Fruit fly (Drosophila melanogaster): Measurements from ENCODE around the gene cnc.

DNA sequence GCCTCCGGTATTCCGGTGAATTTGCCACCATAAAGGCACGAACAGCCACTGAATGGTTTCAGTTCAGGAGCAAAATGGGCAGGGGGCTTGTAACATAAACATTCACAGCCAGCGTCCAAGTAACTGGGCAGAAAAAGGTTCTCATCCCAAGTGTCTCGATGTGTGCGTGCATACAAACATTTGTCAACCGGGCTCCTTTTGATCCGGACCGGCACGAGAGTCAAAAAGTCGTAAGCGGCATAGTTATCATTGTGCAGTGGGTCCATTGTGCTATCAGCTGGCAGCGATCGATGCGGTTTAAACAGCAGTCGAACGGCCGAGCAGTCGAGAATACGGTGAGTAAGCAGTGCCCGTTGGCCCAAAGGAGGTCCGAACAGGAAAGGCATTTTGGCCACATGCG, 80.8 kb downstream of the cnc start:
- TF ChIP-seq CG8478 (optimal IDR thresholded peaks at IDR 0.05) (no peak), CTCF (optimal IDR thresholded peaks at IDR 0.05) (no peak)
